Fruit fly (Drosophila melanogaster): ENCODE measurements around the gene CG43072.

DNA sequence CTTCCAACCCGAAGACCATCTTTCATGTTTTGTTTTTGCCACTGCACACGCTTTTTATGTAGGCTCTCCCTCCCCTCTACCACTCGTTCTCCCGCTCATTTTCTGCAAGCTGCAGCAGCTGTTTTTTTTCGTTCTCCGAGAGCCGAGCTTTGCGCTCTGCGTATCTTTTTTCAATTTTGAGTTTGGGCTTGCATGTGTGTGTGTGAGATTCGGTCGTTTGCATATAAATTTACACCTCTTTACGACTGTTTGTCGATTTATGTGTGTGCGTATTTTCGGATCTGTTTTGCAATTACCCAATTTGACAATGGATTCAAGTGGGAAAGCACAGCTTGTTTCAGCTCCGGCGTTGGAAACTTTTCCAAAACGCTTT lies 8.1 kb upstream of the CG43072 start:
- TF ChIP-seq CTCF (optimal IDR thresholded peaks at IDR 0.05): no peak
- TF ChIP-seq CG8478 (optimal IDR thresholded peaks at IDR 0.05): no peak

Data from S2 (cell line).